Fruit fly (Drosophila melanogaster): ENCODE data around the gene CG10352.

Gene CG10352

dm6 chrX:11848507-11849264, 28.3 kb downstream of the CG10352 start (continued):
- TF ChIP-seq CG8290 (GFP tag; optimal IDR thresholded peaks at IDR 0.05): no peak
- peak in 1 of 2 experiments; percentile 51 for TF ChIP-seq CG8290 (tag; optimal IDR thresholded peaks at IDR 0.05)
- TF ChIP-seq ac (GFP tag; optimal IDR thresholded peaks at IDR 0.05): no peak
- TF ChIP-seq CG10979 (tag; optimal IDR thresholded peaks at IDR 0.05): peak; percentile 21
- peak in 1 of 2 experiments; percentile 11 for TF ChIP-seq Trl (optimal IDR thresholded peaks at IDR 0.05)
- no peak for TF ChIP-seq Trl (GFP tag; optimal IDR thresholded peaks at IDR 0.05)
- TF ChIP-seq Hr3 (GFP tag; optimal IDR thresholded peaks at IDR 0.05): peak; percentile 6
- TF ChIP-seq MESR4 (GFP tag; optimal IDR thresholded peaks at IDR 0.05): no peak
- peak; percentile 17 for TF ChIP-seq Fer2 (tag; optimal IDR thresholded peaks at IDR 0.05)
- TF ChIP-seq Asciz (GFP tag; optimal IDR thresholded peaks at IDR 0.05): peak; percentile 63
- TF ChIP-seq Max (GFP tag; optimal IDR thresholded peaks at IDR 0.05): no peak
- peak; percentile 15 for TF ChIP-seq CG12219 (GFP tag; optimal IDR thresholded peaks at IDR 0.05)
- TF ChIP-seq CG32767 (GFP tag; IDR thresholded peaks at IDR 0.05): no peak
- peak; percentile 4 for TF ChIP-seq tin (GFP tag; optimal IDR thresholded peaks at IDR 0.05)
- TF ChIP-seq gem (tag; optimal IDR thresholded peaks at IDR 0.05): peak; percentile 71
- TF ChIP-seq oc (tag; optimal IDR thresholded peaks at IDR 0.05): peak; percentile 41
- TF ChIP-seq CG15514 (GFP tag; optimal IDR thresholded peaks at IDR 0.05): peak; percentile 7
- TF ChIP-seq CG7987 (GFP tag; optimal IDR thresholded peaks at IDR 0.05): peak; percentile 2
- TF ChIP-seq CG2712 (tag; optimal IDR thresholded peaks at IDR 0.05): peak; percentile 53
- TF ChIP-seq D (optimal IDR thresholded peaks at IDR 0.05): no peak
- TF ChIP-seq D (GFP tag; optimal IDR thresholded peaks at IDR 0.05): no peak
- TF ChIP-seq HHEX (GFP tag; optimal IDR thresholded peaks at IDR 0.05): peak; percentile 30
- peak; percentile 42 for TF ChIP-seq Fer1 (GFP tag; optimal IDR thresholded peaks at IDR 0.05)
- peak; percentile 25 for TF ChIP-seq CG17385 (GFP tag; optimal IDR thresholded peaks at IDR 0.05)
- TF ChIP-seq CG15011 (GFP tag; optimal IDR thresholded peaks at IDR 0.05): peak; percentile 5
- TF ChIP-seq Nf-YA (GFP tag; IDR thresholded peaks at IDR 0.05): 0 out of 2 replicates have a peak, but pooled peaks have one; percentile 28
- peak; percentile 57 for TF ChIP-seq slbo (GFP tag; IDR thresholded peaks at IDR 0.05)
- peak; percentile 13 for TF ChIP-seq ind (GFP tag; optimal IDR thresholded peaks at IDR 0.05)
- TF ChIP-seq CG9727 (GFP tag; optimal IDR thresholded peaks at IDR 0.05): peak; percentile 16
- peak; percentile 15 for TF ChIP-seq CG18476 (GFP tag; optimal IDR thresholded peaks at IDR 0.05)
- peak; percentile 69 for TF ChIP-seq CG2678 (tag; optimal IDR thresholded peaks at IDR 0.05)
- peak; percentile 34 for TF ChIP-seq CG17829 (tag; optimal IDR thresholded peaks at IDR 0.05)
- TF ChIP-seq CG13296 (GFP tag; optimal IDR thresholded peaks at IDR 0.05): peak; percentile 23
- 0 out of 3 replicates have a peak, but pooled peaks have one; percentile 10 for TF ChIP-seq ken (GFP tag; IDR thresholded peaks at IDR 0.05)
- TF ChIP-seq ATbp (GFP tag; optimal IDR thresholded peaks at IDR 0.05): peak; percentile 45
- peak; percentile 25 for TF ChIP-seq az2 (GFP tag; optimal IDR thresholded peaks at IDR 0.05)
- peak; percentile 79 for TF ChIP-seq dmrt99B (tag; optimal IDR thresholded peaks at IDR 0.05)
- TF ChIP-seq CG2120 (GFP tag; optimal IDR thresholded peaks at IDR 0.05): peak; percentile 31
- peak; percentile 45 for TF ChIP-seq CG30403 (GFP tag; optimal IDR thresholded peaks at IDR 0.05)
- peak; percentile 78 for TF ChIP-seq abd-A (tag; optimal IDR thresholded peaks at IDR 0.05)
- 0 out of 2 replicates have a peak, but pooled peaks have one; percentile 41 for TF ChIP-seq H2.0 (GFP tag; IDR thresholded peaks at IDR 0.05)
- TF ChIP-seq dan (GFP tag; IDR thresholded peaks at IDR 0.05): no peak
- peak; percentile 43; the same call in 1 of the 2 replicates for TF ChIP-seq E2f1 (GFP tag; IDR thresholded peaks at IDR 0.05)
- 0 out of 2 replicates have a peak, but pooled peaks have one; percentile 17 for TF ChIP-seq CG1024 (GFP tag; IDR thresholded peaks at IDR 0.05)
- peak; percentile 55 for TF ChIP-seq CG7839 (tag; optimal IDR thresholded peaks at IDR 0.05)
- TF ChIP-seq CG8388 (GFP tag; optimal IDR thresholded peaks at IDR 0.05): peak; percentile 37
- peak; percentile 48 for TF ChIP-seq Fer3 (tag; optimal IDR thresholded peaks at IDR 0.05)
- peak; percentile 37 for TF ChIP-seq CG3281 (GFP tag; optimal IDR thresholded peaks at IDR 0.05)
- no peak for TF ChIP-seq Neu2 (GFP tag; optimal IDR thresholded peaks at IDR 0.05; ENCODE audit: borderline replicate concordance)

All from whole organism, embryonic.